Worm (Caenorhabditis elegans) whole organism, L2 larva: Measurements from ENCODE around the gene F07C6.4.

ENCODE experiments used
- C34F6.9 ChIP-seq: fragments of 150-350 bp; optimal IDR thresholded peaks from 2 replicates; lab custom pipeline; 2014; ENCODE audit warnings: missing biosample characterization, missing genetic modification characterization
- F13H6.1 ChIP-seq: sonication (generic microtip); optimal IDR thresholded peaks from 2 replicates; lab custom pipeline; 2016; ENCODE audit warnings: missing genetic modification characterization, missing compliant biosample characterization
- R02D3.7 ChIP-seq: fragments of 150-350 bp; optimal IDR thresholded peaks from 2 replicates; lab custom pipeline; 2014; ENCODE audit warnings: missing biosample characterization, missing genetic modification characterization
- Y55F3AM.14 ChIP-seq: fragments of 200-800 bp; sonication (Bioruptor generic); optimal IDR thresholded peaks from 2 replicates; lab custom pipeline; 2018; ENCODE audit warnings: mild to moderate bottlenecking, missing genetic modification characterization, missing compliant biosample characterization
- ZK546.5 ChIP-seq: sonication (generic microtip); optimal IDR thresholded peaks from 2 replicates; lab custom pipeline; 2017; ENCODE audit warnings: missing biosample characterization, missing genetic modification characterization
- alr-1 ChIP-seq: fragments of 150-350 bp; optimal IDR thresholded peaks from 2 replicates; lab custom pipeline; 2014; ENCODE audit warnings: missing biosample characterization, missing genetic modification characterization
- ama-1 ChIP-seq: fragments of 150-350 bp; optimal IDR thresholded peaks from 2 replicates; lab custom pipeline; 2018; ENCODE audit warnings: inconsistent platforms
- ceh-16 ChIP-seq: fragments of 150-350 bp; optimal IDR thresholded peaks from 2 replicates; lab custom pipeline; 2014; ENCODE audit warnings: missing biosample characterization, missing genetic modification characterization
- crh-2 ChIP-seq: sonication (generic microtip); optimal IDR thresholded peaks from 2 replicates; lab custom pipeline; 2017; ENCODE audit warnings: missing biosample characterization, missing genetic modification characterization
- dmd-4 ChIP-seq: sonication (generic microtip); optimal IDR thresholded peaks from 2 replicates; lab custom pipeline; 2017; ENCODE audit warnings: missing biosample characterization, missing genetic modification characterization
- egl-27 ChIP-seq: sonication (generic microtip); optimal IDR thresholded peaks from 3 replicates; lab custom pipeline; 2017; ENCODE audit warnings: missing biosample characterization, missing genetic modification reagents, missing genetic modification characterization
- elt-1 ChIP-seq: fragments of 150-350 bp; optimal IDR thresholded peaks from 2 replicates; lab custom pipeline; 2014; ENCODE audit warnings: missing biosample characterization, missing genetic modification characterization
- elt-3 ChIP-seq: sonication (generic microtip); optimal IDR thresholded peaks from 2 replicates; lab custom pipeline; 2017; ENCODE audit warnings: missing biosample characterization, missing genetic modification characterization
- fos-1 ChIP-seq: fragments of 150-350 bp; optimal IDR thresholded peaks from 2 replicates; lab custom pipeline; 2014; ENCODE audit warnings: missing biosample characterization, missing genetic modification characterization
- gmeb-1 ChIP-seq: fragments of 150-350 bp; optimal IDR thresholded peaks from 2 replicates; lab custom pipeline; 2014; ENCODE audit warnings: missing biosample characterization, missing genetic modification characterization
- lin-11 ChIP-seq: fragments of 150-350 bp; sonication (generic microtip); optimal IDR thresholded peaks from 2 replicates; lab custom pipeline; 2014; ENCODE audit warnings: missing biosample characterization, missing genetic modification characterization, inconsistent platforms, mixed read lengths
- lin-13 ChIP-seq: fragments of 150-350 bp; optimal IDR thresholded peaks from 2 replicates; lab custom pipeline; 2014; ENCODE audit warnings: missing biosample characterization, missing genetic modification reagents, missing genetic modification characterization
- lin-39 ChIP-seq: fragments of 150-350 bp; optimal IDR thresholded peaks from 2 replicates; lab custom pipeline; 2014; ENCODE audit warnings: missing biosample characterization, missing genetic modification reagents, missing genetic modification characterization
- mab-5 ChIP-seq: fragments of 150-350 bp; optimal IDR thresholded peaks from 2 replicates; lab custom pipeline; 2014; ENCODE audit warnings: missing biosample characterization, missing genetic modification characterization
- mbf-1 ChIP-seq: sonication (generic microtip); optimal IDR thresholded peaks from 2 replicates; lab custom pipeline; 2017; ENCODE audit warnings: missing biosample characterization, missing genetic modification characterization
- mdl-1 ChIP-seq, 2 experiments: fragments of 150-350 bp in 1 of 2; sonication (generic microtip) in 1 of 2; optimal IDR thresholded peaks; 2 replicates each; lab custom pipeline; 2017; ENCODE audit warnings: missing biosample characterization in 2 of 2, missing genetic modification characterization in 2 of 2
- nhr-10 ChIP-seq: sonication (generic microtip); optimal IDR thresholded peaks from 2 replicates; lab custom pipeline; 2017; ENCODE audit warnings: missing biosample characterization, missing genetic modification characterization
- nhr-11 ChIP-seq: fragments of 150-350 bp; optimal IDR thresholded peaks from 2 replicates; lab custom pipeline; 2014; ENCODE audit warnings: missing biosample characterization, missing genetic modification characterization
- nhr-12 ChIP-seq: fragments of 150-350 bp; optimal IDR thresholded peaks from 2 replicates; lab custom pipeline; 2014; ENCODE audit warnings: missing biosample characterization, missing genetic modification characterization
- nhr-129 ChIP-seq: fragments of 150-350 bp; optimal IDR thresholded peaks from 2 replicates; lab custom pipeline; 2014; ENCODE audit warnings: missing biosample characterization, missing genetic modification characterization
- nhr-21 ChIP-seq: fragments of 150-350 bp; optimal IDR thresholded peaks from 2 replicates; lab custom pipeline; 2014; ENCODE audit warnings: missing biosample characterization, missing genetic modification characterization
- nhr-23 ChIP-seq: fragments of 150-350 bp; optimal IDR thresholded peaks from 2 replicates; lab custom pipeline; 2014; ENCODE audit warnings: missing biosample characterization, missing genetic modification reagents, missing genetic modification characterization
- nhr-237 ChIP-seq: fragments of 150-350 bp; optimal IDR thresholded peaks from 2 replicates; lab custom pipeline; 2014; ENCODE audit warnings: missing biosample characterization, missing genetic modification characterization
- nhr-25 ChIP-seq: fragments of 150-350 bp; sonication (generic microtip); optimal IDR thresholded peaks from 3 replicates; lab custom pipeline; 2014; ENCODE audit warnings: missing biosample characterization, missing genetic modification characterization
- nhr-6 ChIP-seq: fragments of 150-350 bp; optimal IDR thresholded peaks from 2 replicates; lab custom pipeline; 2014; ENCODE audit warnings: missing biosample characterization, missing genetic modification characterization
- nhr-77 ChIP-seq: fragments of 150-350 bp; optimal IDR thresholded peaks from 2 replicates; lab custom pipeline; 2014; ENCODE audit warnings: missing biosample characterization, missing genetic modification characterization
- sem-4 ChIP-seq: fragments of 150-350 bp; optimal IDR thresholded peaks from 2 replicates; lab custom pipeline; 2014; ENCODE audit warnings: missing biosample characterization, missing genetic modification reagents, missing genetic modification characterization
- sma-9 ChIP-seq, 2 experiments: fragments of 150-350 bp in 1 of 2; sonication (generic microtip) in 1 of 2; optimal IDR thresholded peaks; 2 replicates each; lab custom pipeline; 2014 to 2016; ENCODE audit warnings: missing genetic modification characterization in 2 of 2, mild to moderate bottlenecking in 1 of 2, missing biosample characterization in 1 of 2, missing compliant biosample characterization in 1 of 2, missing genetic modification reagents in 1 of 2, moderate library complexity in 1 of 2
- snpc-4 ChIP-seq: fragments of 150-350 bp; optimal IDR thresholded peaks from 2 replicates; lab custom pipeline; 2014; ENCODE audit warnings: missing biosample characterization, missing genetic modification characterization
- unc-39 ChIP-seq: fragments of 150-350 bp; optimal IDR thresholded peaks from 2 replicates; lab custom pipeline; 2014; ENCODE audit warnings: missing biosample characterization, missing genetic modification characterization
- unc-55 ChIP-seq: fragments of 150-350 bp; sonication (generic microtip); optimal IDR thresholded peaks from 3 replicates; lab custom pipeline; 2014; ENCODE audit warnings: missing biosample characterization, missing genetic modification reagents, missing genetic modification characterization
- unc-62 ChIP-seq: fragments of 150-350 bp; optimal IDR thresholded peaks from 2 replicates; lab custom pipeline; 2014; ENCODE audit warnings: missing biosample characterization, missing genetic modification reagents, missing genetic modification characterization
- zag-1 ChIP-seq: fragments of 150-350 bp; optimal IDR thresholded peaks from 2 replicates; lab custom pipeline; 2014; ENCODE audit warnings: missing biosample characterization, missing genetic modification characterization
- ztf-1 ChIP-seq: fragments of 200-800 bp; sonication (Bioruptor generic); conservative IDR thresholded peaks from 2 replicates; pipeline ENCODE4 v1.3.6; 2022; ENCODE audit warnings: missing genetic modification characterization, missing compliant biosample characterization
- ztf-11 ChIP-seq: sonication (generic microtip); optimal IDR thresholded peaks from 2 replicates; lab custom pipeline; 2017; ENCODE audit warnings: missing biosample characterization, missing genetic modification characterization
- ztf-4 ChIP-seq: fragments of 150-350 bp; optimal IDR thresholded peaks from 2 replicates; lab custom pipeline; 2014; ENCODE audit warnings: missing biosample characterization, missing genetic modification characterization

The F07C6.4 gene

DNA sequence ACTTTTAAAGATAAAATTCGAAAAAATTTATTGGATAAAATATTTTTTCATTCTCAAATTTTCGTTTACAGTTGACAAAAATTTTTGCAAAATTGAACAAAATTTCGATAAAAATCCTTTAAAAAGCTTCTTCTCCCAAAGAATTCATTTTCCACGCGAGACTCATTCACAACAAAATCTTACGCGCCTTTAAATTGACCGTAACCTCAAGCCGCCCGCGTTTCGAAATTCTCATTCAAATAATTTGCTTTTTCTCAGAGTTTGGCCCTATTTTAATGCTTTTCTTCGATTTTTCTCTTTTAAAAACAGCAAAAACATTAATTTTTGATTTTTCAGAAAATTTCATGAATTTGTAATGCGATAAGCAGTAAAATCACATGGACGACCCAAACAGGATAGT lies at the start of gene F07C6.4:
Gene F07C6.4 (plus strand): TSS at position 330 of the 400 bp plus-strand sequence.
- no peak for TF ChIP-seq F13H6.1 (tag; lab: Kevin White, UChicago)
- no peak for TF ChIP-seq nhr-129 (tag; lab: Kevin White, UChicago)
- TF ChIP-seq nhr-25 (tag; lab: Kevin White, UChicago) = no peak
- no peak for TF ChIP-seq unc-39 (tag; lab: Kevin White, UChicago)
- no peak for TF ChIP-seq nhr-11 (tag; lab: Kevin White, UChicago)
- no peak for TF ChIP-seq elt-3 (tag; lab: Kevin White, UChicago)
- no peak for TF ChIP-seq ztf-1 (GFP tag; lab: Robert Waterston, UW)
- TF ChIP-seq lin-13 (GFP tag; lab: Kevin White, UChicago) = no peak
- no peak for TF ChIP-seq R02D3.7 (tag; lab: Kevin White, UChicago)
- TF ChIP-seq alr-1 = no peak
- no peak for TF ChIP-seq elt-1 (tag; lab: Kevin White, UChicago)
- TF ChIP-seq sma-9 (GFP tag; optimal IDR thresholded peaks at IDR 0.05; lab: Kevin White, UChicago) = no peak
- TF ChIP-seq sma-9 (tag; optimal IDR thresholded peaks at IDR 0.05; lab: Kevin White, UChicago) = no peak

ce11 chrIV:12757470-12757869 lies 48.3 kb upstream of the F07C6.4 start, which contains the start of gene flp-9:
Gene flp-9, minus strand, starts transcription at chrIV:12757570.
- no peak for TF ChIP-seq ama-1 (lab: Kevin White, UChicago)
- TF ChIP-seq unc-62 (GFP tag; lab: Kevin White, UChicago) = no peak
- TF ChIP-seq ztf-4 = no peak
- TF ChIP-seq dmd-4 (tag; lab: Kevin White, UChicago) = no peak
- no peak for TF ChIP-seq ceh-16 (tag; lab: Kevin White, UChicago)
- TF ChIP-seq nhr-6 (tag; lab: Kevin White, UChicago) = no peak
- TF ChIP-seq lin-11 = no peak
- TF ChIP-seq sem-4 (tag; lab: Kevin White, UChicago) = no peak
- no peak for TF ChIP-seq zag-1
- no peak for TF ChIP-seq ZK546.5 (tag; lab: Kevin White, UChicago)
- no peak for TF ChIP-seq snpc-4 (tag; lab: Kevin White, UChicago)
- no peak for TF ChIP-seq gmeb-1 (tag; lab: Kevin White, UChicago)
- TF ChIP-seq nhr-10 (tag; lab: Kevin White, UChicago) = no peak
- no peak for TF ChIP-seq C34F6.9 (tag; lab: Kevin White, UChicago)
- no peak for TF ChIP-seq mbf-1 (tag; lab: Kevin White, UChicago)
- no peak for TF ChIP-seq ztf-11
- no peak for TF ChIP-seq lin-39

DNA sequence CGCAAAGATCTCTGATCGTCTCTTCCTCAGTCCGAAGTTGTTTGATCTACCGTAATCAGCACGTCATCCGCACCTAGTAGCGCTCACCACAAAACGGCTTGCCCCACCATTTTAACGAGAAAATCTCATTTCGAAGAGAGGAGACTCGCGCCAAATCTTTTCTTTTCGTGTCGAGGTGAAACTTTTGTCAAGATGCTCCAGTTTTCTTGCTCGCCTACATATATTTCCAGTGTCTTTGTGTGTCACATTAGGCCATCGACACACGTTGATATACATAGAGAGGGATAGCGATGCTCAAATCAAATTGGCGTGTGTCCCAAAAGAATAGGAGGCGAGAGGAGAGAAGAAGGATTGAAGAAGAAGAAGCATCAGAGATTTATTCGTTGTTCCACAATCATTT lies 42.9 kb upstream of the F07C6.4 start:
- TF ChIP-seq lin-11 (no peak), ama-1 (lab: Kevin White, UChicago) (no peak), fos-1 (tag; lab: Kevin White, UChicago) (no peak), lin-13 (GFP tag; lab: Kevin White, UChicago) (no peak), crh-2 (no peak), nhr-25 (tag; lab: Kevin White, UChicago) (no peak), zag-1 (no peak), unc-62 (GFP tag; lab: Kevin White, UChicago) (no peak), ztf-1 (GFP tag; lab: Robert Waterston, UW) (no peak), lin-39 (no peak), egl-27 (no peak), F13H6.1 (tag; lab: Kevin White, UChicago) (no peak), nhr-237 (no peak), gmeb-1 (tag; lab: Kevin White, UChicago) (no peak), nhr-11 (tag; lab: Kevin White, UChicago) (no peak), nhr-23 (tag; lab: Kevin White, UChicago) (no peak), unc-39 (tag; lab: Kevin White, UChicago) (no peak), mdl-1 (tag; optimal IDR thresholded peaks at IDR 0.05; lab: Kevin White, UChicago) (no peak)

DNA sequence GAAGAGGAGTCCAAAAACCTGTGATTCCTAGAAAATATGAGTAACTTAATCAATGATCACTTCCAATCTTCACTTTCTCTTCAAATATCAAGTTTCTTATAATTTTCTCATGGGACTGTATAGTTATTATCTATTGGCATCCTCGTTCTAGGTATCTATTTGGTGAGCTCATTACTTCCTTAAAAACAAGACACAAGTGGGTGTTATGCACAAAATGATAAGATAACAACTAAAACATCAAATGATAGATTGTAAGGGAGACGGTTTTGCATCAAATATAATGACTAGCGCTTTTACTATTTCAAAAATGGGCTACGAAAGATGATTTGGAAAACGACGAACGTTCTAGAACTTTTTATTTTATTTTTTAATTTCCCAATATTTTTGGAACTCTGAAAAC lies 40.7 kb upstream of the F07C6.4 start, which contains the start of gene ZK897.10:
Gene ZK897.10 (plus strand): TSS at position 285 of the 400 bp plus-strand sequence.
- TF ChIP-seq fos-1 (tag; lab: Kevin White, UChicago) = peak; percentile 34
- no peak for TF ChIP-seq nhr-12 (tag; lab: Kevin White, UChicago)

DNA sequence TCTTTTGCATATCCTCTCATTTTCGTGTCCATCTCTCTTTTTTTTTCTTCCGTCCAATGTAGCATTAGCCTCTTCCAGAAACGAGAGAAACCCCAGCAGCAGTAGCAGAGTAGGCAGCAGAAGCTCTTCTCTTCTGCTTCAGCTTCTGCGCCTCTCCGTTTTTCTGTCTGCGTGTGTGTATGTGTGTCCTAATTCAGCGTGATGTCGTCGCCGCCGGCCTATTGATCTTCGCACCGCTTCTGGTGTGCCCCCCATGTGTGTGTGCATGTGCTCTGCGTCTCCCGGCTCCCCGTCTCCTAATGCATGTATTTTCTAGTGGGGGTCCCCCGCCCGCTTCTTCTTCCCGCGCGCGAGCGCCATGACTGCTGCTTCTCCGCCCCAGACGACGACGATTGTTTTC lies 34.3 kb upstream of the F07C6.4 start:
- TF ChIP-seq nhr-23 (tag; lab: Kevin White, UChicago) (no peak), alr-1 (no peak), nhr-10 (tag; lab: Kevin White, UChicago) (no peak), mbf-1 (tag; lab: Kevin White, UChicago) (no peak), egl-27 (peak; percentile 28), ztf-11 (no peak), nhr-6 (tag; lab: Kevin White, UChicago) (no peak), mab-5 (tag; lab: Kevin White, UChicago) (no peak), F13H6.1 (tag; lab: Kevin White, UChicago) (peak; percentile 81), elt-3 (tag; lab: Kevin White, UChicago) (no peak), ceh-16 (tag; lab: Kevin White, UChicago) (no peak), lin-11 (peak; percentile 64), dmd-4 (tag; lab: Kevin White, UChicago) (no peak), zag-1 (peak; percentile 79), nhr-237 (no peak), nhr-21 (tag; lab: Kevin White, UChicago) (no peak), ZK546.5 (tag; lab: Kevin White, UChicago) (no peak), sma-9 (GFP tag; optimal IDR thresholded peaks at IDR 0.05; lab: Kevin White, UChicago) (peak; percentile 62), sma-9 (tag; optimal IDR thresholded peaks at IDR 0.05; lab: Kevin White, UChicago) (no peak), unc-55 (GFP tag; lab: Kevin White, UChicago) (peak; percentile 82), nhr-11 (tag; lab: Kevin White, UChicago) (no peak), fos-1 (tag; lab: Kevin White, UChicago) (peak; percentile 20), sem-4 (tag; lab: Kevin White, UChicago) (no peak), nhr-77 (no peak), Y55F3AM.14 (peak; percentile 58), nhr-129 (tag; lab: Kevin White, UChicago) (peak; percentile 61), lin-39 (no peak), unc-62 (GFP tag; lab: Kevin White, UChicago) (no peak), ztf-4 (peak; percentile 5)
